Worm (Caenorhabditis elegans): ENCODE results near the gene fbxa-75.

- TF ChIP-seq unc-130 (GFP tag; optimal IDR thresholded peaks at IDR 0.05) (no peak), lir-1 (GFP tag; conservative IDR thresholded peaks at IDR 0.05) (no peak), K12H6.12 (tag; optimal IDR thresholded peaks at IDR 0.05) (no peak), ets-4 (GFP tag; optimal IDR thresholded peaks at IDR 0.05) (peak; percentile 17), F37B4.10 (GFP tag; IDR thresholded peaks at IDR 0.05) (no peak), snpc-4 (GFP tag; optimal IDR thresholded peaks at IDR 0.05) (no peak), snpc-4 (tag; optimal IDR thresholded peaks at IDR 0.05) (no peak), pha-4 (tag; optimal IDR thresholded peaks at IDR 0.05) (no peak), ceh-100 (GFP tag; IDR thresholded peaks at IDR 0.05) (no peak), nfya-1 (tag; optimal IDR thresholded peaks at IDR 0.05; ENCODE audit: borderline replicate concordance, insufficient read depth) (no peak), lin-35 (GFP tag; optimal IDR thresholded peaks at IDR 0.05) (no peak), hlh-26 (GFP tag; conservative IDR thresholded peaks at IDR 0.05) (no peak)
Measured at ce11 chrIII:1323555-1323954, 20.0 kb downstream of the fbxa-75 start.

Measured in whole organism, young adult.